Worm (Caenorhabditis elegans) whole organism, L1 larva: ENCODE measurements around the gene ZK666.14.
A peak's percentile ranks its signal among the peaks of the same experiment; 100 is the strongest.

Experiments used
- C16A3.4 ChIP-seq: fragments of 150-350 bp; optimal IDR thresholded peaks from 2 replicates; lab custom pipeline; 2014; ENCODE audit warnings: missing biosample characterization, missing genetic modification characterization
- Y116A8C.19 ChIP-seq: sonication (generic microtip); optimal IDR thresholded peaks from 2 replicates; lab custom pipeline; 2016; ENCODE audit warnings: missing compliant biosample characterization, missing genetic modification characterization, borderline replicate concordance
- aha-1 ChIP-seq: fragments of 150-350 bp; optimal IDR thresholded peaks from 2 replicates; lab custom pipeline; 2014; ENCODE audit warnings: missing biosample characterization, missing genetic modification characterization
- alr-1 ChIP-seq: fragments of 200-800 bp; sonication (Bioruptor generic); optimal IDR thresholded peaks from 2 replicates; lab custom pipeline; 2018; ENCODE audit warnings: borderline replicate concordance, mild to moderate bottlenecking, missing genetic modification characterization, missing compliant biosample characterization
- blmp-1 ChIP-seq: fragments of 150-350 bp; optimal IDR thresholded peaks from 2 replicates; lab custom pipeline; 2014; ENCODE audit warnings: missing biosample characterization, missing genetic modification characterization
- ceh-63 ChIP-seq: fragments of 200-800 bp; sonication (Bioruptor generic); optimal IDR thresholded peaks from 2 replicates; lab custom pipeline; 2018; ENCODE audit warnings: mild to moderate bottlenecking, missing genetic modification characterization, missing compliant biosample characterization
- ceh-90 ChIP-seq: sonication (generic microtip); optimal IDR thresholded peaks from 2 replicates; lab custom pipeline; 2016; ENCODE audit warnings: missing genetic modification characterization, missing compliant biosample characterization
- efl-1 ChIP-seq, 4 experiments: fragments of 150-350 bp; optimal IDR thresholded peaks in 3 of 4; peaks in 1 of 4; 1 replicate in 1 of 4; 2 replicates in 3 of 4; lab custom pipeline; 2014; ENCODE audit warnings: missing biosample characterization in 2 of 4, missing genetic modification characterization in 2 of 4, missing genetic modification reagents in 2 of 4
- egl-13 ChIP-seq: sonication (generic microtip); optimal IDR thresholded peaks from 2 replicates; lab custom pipeline; 2016; ENCODE audit warnings: missing genotype, missing genetic modification reagents, missing genetic modification characterization, missing compliant biosample characterization
- fkh-10 ChIP-seq: sonication (generic microtip); optimal IDR thresholded peaks from 2 replicates; lab custom pipeline; 2017; ENCODE audit warnings: missing biosample characterization, missing genetic modification reagents, missing genetic modification characterization
- fkh-8 ChIP-seq: sonication (generic microtip); optimal IDR thresholded peaks from 2 replicates; lab custom pipeline; 2016; ENCODE audit warnings: mild to moderate bottlenecking, missing genetic modification characterization, missing compliant biosample characterization
- grh-1 ChIP-seq: fragments of 200-800 bp; sonication (Bioruptor generic); IDR thresholded peaks from 2 replicates; pipeline ENCODE4 v1.3.6; 2022; ENCODE audit warnings: missing genetic modification reagents, missing genetic modification characterization, missing compliant biosample characterization
- hlh-4 ChIP-seq: sonication (generic microtip); optimal IDR thresholded peaks from 2 replicates; lab custom pipeline; 2016; ENCODE audit warnings: mild to moderate bottlenecking, missing genetic modification characterization, missing compliant biosample characterization
- hpl-2 ChIP-seq: fragments of 150-350 bp; optimal IDR thresholded peaks from 2 replicates; lab custom pipeline; 2014; ENCODE audit warnings: missing biosample characterization, missing genetic modification reagents, missing genetic modification characterization
- irx-1 ChIP-seq: sonication (generic microtip); optimal IDR thresholded peaks from 2 replicates; lab custom pipeline; 2016; ENCODE audit warnings: missing genetic modification characterization, missing compliant biosample characterization
- lin-13 ChIP-seq: fragments of 150-350 bp; optimal IDR thresholded peaks from 2 replicates; lab custom pipeline; 2014; ENCODE audit warnings: missing biosample characterization, missing genetic modification reagents, missing genetic modification characterization
- lin-14 ChIP-seq: fragments of 200-800 bp; sonication (Bioruptor generic); optimal IDR thresholded peaks from 2 replicates; lab custom pipeline; 2018; ENCODE audit warnings: mild to moderate bottlenecking, missing genetic modification characterization, moderate library complexity, missing compliant biosample characterization
- lin-35 ChIP-seq, 2 experiments: fragments of 150-350 bp; optimal IDR thresholded peaks; 2 replicates each; lab custom pipeline; 2014; ENCODE audit warnings: missing biosample characterization in 2 of 2, missing genetic modification characterization in 2 of 2, missing genetic modification reagents in 2 of 2
- lir-3 ChIP-seq: sonication (generic microtip); optimal IDR thresholded peaks from 2 replicates; lab custom pipeline; 2016; ENCODE audit warnings: mild to moderate bottlenecking, missing genetic modification characterization, moderate library complexity, missing compliant biosample characterization; ENCODE audit not compliant: poor library complexity
- mef-2 ChIP-seq: fragments of 150-350 bp; optimal IDR thresholded peaks from 2 replicates; lab custom pipeline; 2014; ENCODE audit warnings: missing biosample characterization, missing genetic modification characterization
- mep-1 ChIP-seq: fragments of 150-350 bp; optimal IDR thresholded peaks from 2 replicates; lab custom pipeline; 2014; ENCODE audit warnings: missing biosample characterization, missing genetic modification characterization
- nhr-11 ChIP-seq: fragments of 150-350 bp; optimal IDR thresholded peaks from 2 replicates; lab custom pipeline; 2014; ENCODE audit warnings: missing biosample characterization, missing genetic modification characterization
- nhr-12 ChIP-seq: sonication (generic microtip); optimal IDR thresholded peaks from 2 replicates; lab custom pipeline; 2017; ENCODE audit warnings: missing biosample characterization, missing genetic modification characterization
- nhr-19 ChIP-seq: fragments of 200-800 bp; sonication (Bioruptor generic); conservative IDR thresholded peaks from 2 replicates; pipeline ENCODE4 v1.3.6; 2022; ENCODE audit warnings: missing genetic modification characterization, missing compliant biosample characterization
- nhr-20 ChIP-seq: sonication (generic microtip); optimal IDR thresholded peaks from 2 replicates; lab custom pipeline; 2016; ENCODE audit warnings: mild to moderate bottlenecking, missing genetic modification characterization, missing compliant biosample characterization
- nhr-237 ChIP-seq: fragments of 150-350 bp; optimal IDR thresholded peaks from 2 replicates; lab custom pipeline; 2014; ENCODE audit warnings: missing biosample characterization, missing genetic modification characterization
- nhr-28 ChIP-seq: fragments of 150-350 bp; optimal IDR thresholded peaks from 2 replicates; lab custom pipeline; 2014; ENCODE audit warnings: missing biosample characterization, missing genetic modification characterization
- nhr-71 ChIP-seq: sonication (generic microtip); optimal IDR thresholded peaks from 2 replicates; lab custom pipeline; 2016; ENCODE audit warnings: mild to moderate bottlenecking, missing genetic modification characterization, moderate library complexity, missing compliant biosample characterization
- nhr-76 ChIP-seq: sonication (generic microtip); optimal IDR thresholded peaks from 2 replicates; lab custom pipeline; 2017; ENCODE audit warnings: missing biosample characterization, missing genetic modification characterization
- nhr-77 ChIP-seq: fragments of 150-350 bp; optimal IDR thresholded peaks from 2 replicates; lab custom pipeline; 2014; ENCODE audit warnings: missing biosample characterization, missing genetic modification characterization
- nhr-85 ChIP-seq: sonication (generic microtip); peaks from one replicate; lab custom pipeline; 2016; ENCODE audit warnings: missing genetic modification characterization, inconsistent platforms, missing compliant biosample characterization
- nhr-90 ChIP-seq: sonication (generic microtip); optimal IDR thresholded peaks from 2 replicates; lab custom pipeline; 2016; ENCODE audit warnings: mild to moderate bottlenecking, missing genetic modification characterization, missing compliant biosample characterization; ENCODE audit not compliant: poor library complexity
- pag-3 ChIP-seq: sonication (generic microtip); optimal IDR thresholded peaks from 2 replicates; lab custom pipeline; 2017; ENCODE audit warnings: missing genetic modification characterization, mild to moderate bottlenecking, missing compliant biosample characterization, antibody characterized with exemption, borderline replicate concordance; ENCODE audit not compliant: insufficient read depth
- pqm-1 ChIP-seq: sonication (generic microtip); optimal IDR thresholded peaks from 3 replicates; lab custom pipeline; 2017; ENCODE audit warnings: missing biosample characterization, missing genetic modification characterization
- rnt-1 ChIP-seq: sonication (generic microtip); optimal IDR thresholded peaks from 2 replicates; lab custom pipeline; 2016; ENCODE audit warnings: mild to moderate bottlenecking, missing genetic modification characterization, moderate library complexity, missing compliant biosample characterization
- snpc-4 ChIP-seq: fragments of 150-350 bp; optimal IDR thresholded peaks from 2 replicates; lab custom pipeline; 2014; ENCODE audit warnings: missing biosample characterization, missing genetic modification characterization
- sox-4 ChIP-seq: sonication (generic microtip); optimal IDR thresholded peaks from 2 replicates; lab custom pipeline; 2016; ENCODE audit warnings: missing genetic modification characterization, missing compliant biosample characterization
- swsn-7 ChIP-seq: sonication (generic microtip); optimal IDR thresholded peaks from 2 replicates; lab custom pipeline; 2016; ENCODE audit warnings: missing genetic modification characterization, missing compliant biosample characterization
- tbx-2 ChIP-seq: sonication (generic microtip); optimal IDR thresholded peaks from 2 replicates; lab custom pipeline; 2016; ENCODE audit warnings: missing genetic modification characterization, missing compliant biosample characterization
- tlp-1 ChIP-seq: fragments of 150-350 bp; optimal IDR thresholded peaks from 2 replicates; lab custom pipeline; 2014; ENCODE audit warnings: missing biosample characterization, missing genetic modification characterization
- unc-130 ChIP-seq: fragments of 150-350 bp; optimal IDR thresholded peaks from 2 replicates; lab custom pipeline; 2017; ENCODE audit warnings: missing biosample characterization, missing genetic modification characterization, inconsistent platforms
- unc-62 ChIP-seq: fragments of 150-350 bp; optimal IDR thresholded peaks from 2 replicates; lab custom pipeline; 2014; ENCODE audit warnings: missing biosample characterization, missing genetic modification reagents, missing genetic modification characterization
- unc-98 ChIP-seq: fragments of 200-800 bp; sonication (Bioruptor generic); IDR thresholded peaks from 2 replicates; pipeline ENCODE4 v1.3.6; 2022; ENCODE audit warnings: missing genetic modification characterization, missing compliant biosample characterization
- vab-15 ChIP-seq: sonication (generic microtip); optimal IDR thresholded peaks from 2 replicates; lab custom pipeline; 2017; ENCODE audit warnings: missing genotype, mild to moderate bottlenecking, missing genetic modification characterization, missing compliant biosample characterization
- xbp-1 ChIP-seq: sonication (generic microtip); optimal IDR thresholded peaks from 2 replicates; lab custom pipeline; 2016; ENCODE audit warnings: missing genetic modification characterization, missing compliant biosample characterization
- zip-4 ChIP-seq: fragments of 200-800 bp; sonication (Bioruptor generic); optimal IDR thresholded peaks from 2 replicates; lab custom pipeline; 2018; ENCODE audit warnings: mild to moderate bottlenecking, missing genetic modification characterization, moderate library complexity, missing compliant biosample characterization
- ztf-4 ChIP-seq: fragments of 150-350 bp; optimal IDR thresholded peaks from 2 replicates; lab custom pipeline; 2014; ENCODE audit warnings: missing biosample characterization, missing genetic modification characterization

The ZK666.14 gene

DNA sequence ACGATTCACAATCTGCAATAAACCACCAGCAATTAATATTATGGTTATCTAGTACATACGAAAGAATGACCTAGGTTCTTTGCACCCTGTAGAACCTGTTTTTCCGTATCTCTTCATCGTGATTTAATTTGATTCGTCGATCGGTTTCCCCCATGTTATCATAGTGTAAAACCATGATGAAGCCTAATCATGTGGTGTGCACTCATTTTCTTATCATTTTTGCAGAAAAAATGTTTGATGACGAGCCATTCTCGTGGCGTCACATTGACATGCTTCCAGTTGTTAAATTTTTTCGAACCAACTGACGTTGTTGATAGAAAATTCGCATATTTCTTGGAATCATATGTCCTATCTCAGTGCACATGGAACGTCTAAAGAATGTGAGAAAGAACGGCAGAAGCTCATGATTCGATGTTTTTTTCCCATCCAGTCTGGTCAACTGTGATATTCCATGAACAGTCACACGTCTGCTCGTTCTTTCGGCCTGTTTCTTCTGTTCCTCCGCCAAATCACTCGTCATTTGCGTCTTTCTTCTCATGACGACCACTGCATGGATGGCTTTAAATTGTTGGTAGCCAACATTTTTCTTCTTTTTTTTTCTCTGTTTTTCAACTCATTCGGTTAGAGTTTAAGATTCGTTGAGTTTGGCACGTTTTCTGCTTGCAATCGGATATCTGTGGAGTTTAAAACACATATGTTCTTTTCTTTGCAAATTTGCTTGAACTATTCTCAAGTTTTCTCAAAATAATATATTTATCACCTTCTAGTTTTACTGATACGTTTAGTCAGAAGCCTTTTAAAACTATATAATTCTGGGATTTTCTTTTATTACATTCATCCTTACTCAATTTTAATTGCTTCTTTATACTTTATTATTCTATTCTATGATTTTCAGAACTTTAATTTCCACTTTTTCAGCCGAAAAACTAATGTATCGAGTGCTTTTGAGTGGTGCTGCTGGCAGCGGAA is 46.9 kb upstream of the ZK666.14 start, which contains the start of gene ZK673.2 (continued):
- TF ChIP-seq tbx-2 (no peak), sox-4 (no peak), fkh-10 (no peak), fkh-8 (tag; lab: Kevin White, UChicago) (peak; percentile 29), lin-13 (GFP tag; lab: Kevin White, UChicago) (peak; percentile 21), unc-130 (tag; lab: Kevin White, UChicago) (no peak), hpl-2 (GFP tag; lab: Kevin White, UChicago) (no peak), nhr-12 (tag; lab: Kevin White, UChicago) (no peak), nhr-85 (tag; lab: Kevin White, UChicago) (peak; percentile 94), C16A3.4 (tag; lab: Kevin White, UChicago) (no peak), irx-1 (tag; lab: Kevin White, UChicago) (no peak), nhr-11 (peak; percentile 32), nhr-76 (tag; lab: Kevin White, UChicago) (no peak), unc-98 (GFP tag; lab: Robert Waterston, UW) (no peak), vab-15 (tag; lab: Kevin White, UChicago) (peak; percentile 1), unc-62 (GFP tag; lab: Kevin White, UChicago) (no peak), nhr-90 (tag; lab: Kevin White, UChicago) (peak; percentile 46), hlh-4 (tag; lab: Kevin White, UChicago) (no peak), swsn-7 (no peak), pag-3 (tag; lab: Kevin White, UChicago) (no peak), ceh-63 (GFP tag; lab: Kevin White, UChicago) (no peak), lin-14 (GFP tag; lab: Kevin White, UChicago) (peak; percentile 64), ztf-4 (tag; lab: Kevin White, UChicago) (no peak), egl-13 (no peak), nhr-19 (GFP tag; lab: Robert Waterston, UW) (peak; percentile 45; the same call in 1 of the 2 replicates), nhr-20 (tag; lab: Kevin White, UChicago) (peak; percentile 67)

DNA sequence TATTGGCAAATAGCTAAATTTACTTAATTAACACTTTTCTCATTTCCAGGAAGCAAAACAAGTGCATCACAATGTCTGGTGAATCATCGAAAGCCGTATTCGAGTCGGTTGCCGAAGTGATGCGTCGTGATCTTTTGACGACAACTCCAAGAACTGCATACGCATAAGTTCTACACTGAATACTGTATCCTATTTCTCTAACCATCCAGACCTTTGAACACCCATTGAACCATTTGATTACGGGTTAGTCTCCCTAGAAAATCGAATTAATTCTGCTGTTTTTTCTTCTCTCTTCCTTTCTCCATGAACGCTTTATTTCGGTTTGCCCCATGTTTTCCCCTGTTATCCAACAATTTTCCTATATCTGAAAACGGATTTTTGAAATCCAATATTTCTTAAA is 44.9 kb upstream of the ZK666.14 start, which contains the start of gene lin-56:
lin-56 (plus strand) TSS at position 301 of the 400 bp plus-strand sequence.
- TF ChIP-seq nhr-77 (no peak), grh-1 (no peak), nhr-237 (no peak), alr-1 (tag; lab: Kevin White, UChicago) (no peak), fkh-10 (no peak), pqm-1 (tag; lab: Kevin White, UChicago) (no peak), mep-1 (tag; lab: Kevin White, UChicago) (no peak), Y116A8C.19 (tag; lab: Kevin White, UChicago) (no peak), tlp-1 (no peak), unc-98 (GFP tag; lab: Robert Waterston, UW) (no peak), snpc-4 (tag; lab: Kevin White, UChicago) (no peak), xbp-1 (tag; lab: Kevin White, UChicago) (no peak), tbx-2 (no peak), aha-1 (tag; lab: Kevin White, UChicago) (no peak), rnt-1 (tag; lab: Kevin White, UChicago) (no peak), vab-15 (tag; lab: Kevin White, UChicago) (no peak)
- TF ChIP-seq, all 84 proteins: peak for 0

DNA sequence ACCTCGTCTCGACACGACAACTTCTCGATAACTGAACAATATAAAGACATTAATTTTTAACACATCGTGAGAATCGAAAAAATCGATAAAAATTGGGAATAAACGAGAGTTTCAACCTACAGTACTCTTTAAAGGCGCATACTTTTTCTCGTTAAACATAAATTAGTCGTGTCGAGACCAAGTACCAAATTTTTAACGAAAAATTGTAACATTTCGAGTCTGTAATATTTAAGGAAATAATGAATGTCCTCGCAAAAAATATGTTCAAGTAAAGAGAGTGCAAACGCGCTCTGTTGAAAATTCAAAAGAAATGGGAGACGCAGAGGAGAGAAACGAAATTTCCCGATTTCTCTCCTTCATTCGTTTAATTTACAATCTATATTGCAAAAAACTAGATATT is 44.2 kb upstream of the ZK666.14 start:
- TF ChIP-seq ceh-90 (tag; lab: Kevin White, UChicago): no peak
- peak; percentile 11 for TF ChIP-seq blmp-1 (tag; lab: Kevin White, UChicago)
- TF ChIP-seq efl-1 (optimal IDR thresholded peaks at IDR 0.05; lab: Kevin White, UChicago): peak in 1 of 2 experiments; percentile 12
- peak in 1 of 2 experiments; percentile 18 for TF ChIP-seq efl-1 (GFP tag; optimal IDR thresholded peaks at IDR 0.05 in 1 of 2; lab: Kevin White, UChicago)
- TF ChIP-seq unc-62 (GFP tag; lab: Kevin White, UChicago): no peak
- no peak for TF ChIP-seq nhr-19 (GFP tag; lab: Robert Waterston, UW)
- TF ChIP-seq nhr-76 (tag; lab: Kevin White, UChicago): no peak
- TF ChIP-seq snpc-4 (tag; lab: Kevin White, UChicago): no peak
- no peak for TF ChIP-seq hlh-4 (tag; lab: Kevin White, UChicago)
- TF ChIP-seq zip-4: no peak
- TF ChIP-seq unc-130 (tag; lab: Kevin White, UChicago): no peak
- no peak for TF ChIP-seq grh-1
- no peak for TF ChIP-seq nhr-28 (tag; lab: Kevin White, UChicago)
- peak; percentile 27 for TF ChIP-seq nhr-71 (tag; lab: Kevin White, UChicago)
- TF ChIP-seq mef-2: no peak
- no peak for TF ChIP-seq mep-1 (tag; lab: Kevin White, UChicago)
- TF ChIP-seq lir-3 (tag; lab: Kevin White, UChicago): no peak
- TF ChIP-seq lin-35 (GFP tag; optimal IDR thresholded peaks at IDR 0.05; lab: Kevin White, UChicago): peak in 1 of 2 experiments; percentile 22
- TF ChIP-seq vab-15 (tag; lab: Kevin White, UChicago): no peak
